Fruit fly (Drosophila melanogaster) whole organism, embryonic: ENCODE results near the gene CG15143.

Source experiments
- CG12659 ChIP-seq: fragments of 200-800 bp; sonication (Bioruptor generic); optimal IDR thresholded peaks from 3 replicates; lab custom pipeline; 2017; ENCODE audit warnings: mild to moderate bottlenecking, missing biosample characterization, missing genetic modification reagents, missing genetic modification characterization
- CG13296 ChIP-seq: fragments of 200-800 bp; sonication (Bioruptor generic); optimal IDR thresholded peaks from 3 replicates; lab custom pipeline; 2018; ENCODE audit warnings: missing biosample characterization, mild to moderate bottlenecking, missing genetic modification characterization
- CG1602 ChIP-seq: fragments of 200-800 bp; sonication (Bioruptor generic); optimal IDR thresholded peaks from 3 replicates; lab custom pipeline; 2016; ENCODE audit warnings: missing biosample characterization, missing genetic modification characterization
- CG18619 ChIP-seq: fragments of 200-800 bp; sonication (Bioruptor generic); optimal IDR thresholded peaks from 3 replicates; lab custom pipeline; 2017; ENCODE audit warnings: missing biosample characterization, mild to moderate bottlenecking, missing genetic modification characterization
- CG2678 ChIP-seq: fragments of 200-800 bp; sonication (Bioruptor generic); optimal IDR thresholded peaks from 3 replicates; lab custom pipeline; 2019; ENCODE audit warnings: missing biosample characterization, mild to moderate bottlenecking, missing genetic modification characterization, moderate library complexity
- CG30020 ChIP-seq: fragments of 200-800 bp; optimal IDR thresholded peaks from 2 replicates; lab custom pipeline; 2019; ENCODE audit warnings: missing biosample characterization, mild to moderate bottlenecking, missing genetic modification characterization, moderate library complexity
- CG3995 ChIP-seq: fragments of 200-800 bp; sonication (Bioruptor generic); optimal IDR thresholded peaks from 3 replicates; lab custom pipeline; 2016; ENCODE audit warnings: missing biosample characterization, missing genetic modification characterization
- CG42726 ChIP-seq: fragments of 200-800 bp; sonication (Bioruptor generic); IDR thresholded peaks from 2 replicates; pipeline ENCODE4 v1.3.6; 2022; ENCODE audit warnings: missing biosample characterization, missing genetic modification characterization; ENCODE audit not compliant: partially characterized antibody
- CG4282 ChIP-seq: fragments of 200-800 bp; sonication (Bioruptor generic); optimal IDR thresholded peaks from 2 replicates; lab custom pipeline; 2016; ENCODE audit warnings: missing biosample characterization, missing genetic modification characterization
- CG5180 ChIP-seq: fragments of 200-800 bp; sonication (Bioruptor generic); optimal IDR thresholded peaks from 3 replicates; lab custom pipeline; 2017; ENCODE audit warnings: missing biosample characterization, missing genetic modification characterization, mild to moderate bottlenecking, moderate library complexity, missing genetic modification reagents
- CG5245 ChIP-seq: fragments of 200-800 bp; sonication (Bioruptor generic); optimal IDR thresholded peaks from 3 replicates; lab custom pipeline; 2016; ENCODE audit warnings: missing biosample characterization, missing genetic modification characterization
- CG6654 ChIP-seq: fragments of 200-800 bp; sonication (Bioruptor generic); optimal IDR thresholded peaks from 2 replicates; lab custom pipeline; 2017; ENCODE audit warnings: missing biosample characterization, mild to moderate bottlenecking, missing genetic modification characterization
- CG6683 ChIP-seq: fragments of 200-800 bp; sonication (Bioruptor generic); optimal IDR thresholded peaks from 2 replicates; lab custom pipeline; 2017; ENCODE audit warnings: missing biosample characterization, mild to moderate bottlenecking, missing genetic modification characterization, missing genetic modification reagents
- CG7556 ChIP-seq: fragments of 200-800 bp; sonication (Bioruptor generic); optimal IDR thresholded peaks from 2 replicates; lab custom pipeline; 2017; ENCODE audit warnings: missing biosample characterization, mild to moderate bottlenecking, missing genetic modification characterization
- CG7928 ChIP-seq: fragments of 200-800 bp; sonication (Bioruptor generic); optimal IDR thresholded peaks from 2 replicates; lab custom pipeline; 2017; ENCODE audit warnings: missing biosample characterization, mild to moderate bottlenecking, missing genetic modification characterization
- CG9609 ChIP-seq: fragments of 200-800 bp; sonication (Bioruptor generic); optimal IDR thresholded peaks from 3 replicates; lab custom pipeline; 2016; ENCODE audit warnings: missing biosample characterization, missing genetic modification characterization
- CG9876 ChIP-seq: fragments of 200-800 bp; sonication (Bioruptor generic); optimal IDR thresholded peaks from 2 replicates; lab custom pipeline; 2016; ENCODE audit warnings: missing biosample characterization, missing genetic modification characterization
- CTCF ChIP-seq: fragments of 200-800 bp; sonication (Bioruptor generic); optimal IDR thresholded peaks from 2 replicates; lab custom pipeline; 2017; ENCODE audit warnings: missing biosample characterization, mild to moderate bottlenecking, missing genetic modification characterization, moderate library complexity
- CoRest ChIP-seq: fragments of 200-800 bp; sonication (Bioruptor generic); optimal IDR thresholded peaks from 3 replicates; lab custom pipeline; 2018; ENCODE audit warnings: missing biosample characterization, mild to moderate bottlenecking, missing genetic modification characterization, moderate library complexity
- Deaf1 ChIP-seq: fragments of 200-800 bp; optimal IDR thresholded peaks from 3 replicates; lab custom pipeline; 2019; ENCODE audit warnings: missing biosample characterization, mild to moderate bottlenecking, missing genetic modification characterization, moderate library complexity
- Fer2 ChIP-seq: fragments of 200-800 bp; sonication (Bioruptor generic); optimal IDR thresholded peaks from 2 replicates; lab custom pipeline; 2018; ENCODE audit warnings: missing biosample characterization, mild to moderate bottlenecking, missing genetic modification characterization, moderate library complexity
- Hmx ChIP-seq: fragments of 200-800 bp; sonication (Bioruptor generic); optimal IDR thresholded peaks from 2 replicates; lab custom pipeline; 2016; ENCODE audit warnings: missing biosample characterization, missing genetic modification characterization
- Jarid2 ChIP-seq: fragments of 200-800 bp; sonication (Bioruptor generic); optimal IDR thresholded peaks from 3 replicates; lab custom pipeline; 2017; ENCODE audit warnings: mild to moderate bottlenecking, missing biosample characterization, missing genetic modification reagents, missing genetic modification characterization
- Spps ChIP-seq: fragments of 200-800 bp; sonication (Bioruptor generic); optimal IDR thresholded peaks from 2 replicates; lab custom pipeline; 2018; ENCODE audit warnings: missing biosample characterization, mild to moderate bottlenecking, missing genetic modification characterization
- Tbp ChIP-seq: fragments of >200 bp; optimal IDR thresholded peaks from 2 replicates; lab custom pipeline; 2018; ENCODE audit warnings: missing biosample characterization, missing genetic modification characterization
- Trl ChIP-seq, 3 experiments: fragments of >200 bp in 2 of 3; fragments of 200-800 bp in 1 of 3; sonication (Bioruptor generic) in 1 of 3; optimal IDR thresholded peaks; 2 replicates in 1 of 3; 3 replicates in 2 of 3; lab custom pipeline; 2016 to 2017; ENCODE audit warnings: missing biosample characterization in 1 of 3, missing genetic modification characterization in 1 of 3
- btn ChIP-seq: fragments of 200-800 bp; sonication (Bioruptor generic); optimal IDR thresholded peaks from 2 replicates; lab custom pipeline; 2016; ENCODE audit warnings: missing biosample characterization, missing genetic modification characterization
- crc ChIP-seq: fragments of 200-800 bp; sonication (Bioruptor generic); optimal IDR thresholded peaks from 2 replicates; lab custom pipeline; 2016; ENCODE audit warnings: missing biosample characterization, missing genetic modification characterization
- dm ChIP-seq: fragments of 200-800 bp; sonication (Bioruptor generic); optimal IDR thresholded peaks from 3 replicates; lab custom pipeline; 2016; ENCODE audit warnings: missing biosample characterization, missing genetic modification characterization
- dmrt11E ChIP-seq: fragments of 200-800 bp; sonication (Bioruptor generic); optimal IDR thresholded peaks from 3 replicates; lab custom pipeline; 2018; ENCODE audit warnings: missing biosample characterization, mild to moderate bottlenecking, missing genetic modification characterization, moderate library complexity
- exex ChIP-seq: fragments of 200-800 bp; sonication (Bioruptor generic); optimal IDR thresholded peaks from 4 replicates; lab custom pipeline; 2018; ENCODE audit warnings: missing biosample characterization, mild to moderate bottlenecking, missing genetic modification characterization, moderate library complexity
- fru ChIP-seq: fragments of >200 bp; optimal IDR thresholded peaks from 2 replicates; lab custom pipeline; 2017
- gsb ChIP-seq: fragments of 200-800 bp; sonication (Bioruptor generic); IDR thresholded peaks from 2 replicates; pipeline ENCODE4 v1.3.6; 2022; ENCODE audit warnings: missing biosample characterization, missing genetic modification characterization
- ham ChIP-seq: fragments of 200-800 bp; sonication (Bioruptor generic); IDR thresholded peaks from 2 replicates; pipeline ENCODE4 v1.3.6; 2022; ENCODE audit warnings: missing biosample characterization, missing genetic modification characterization
- luna ChIP-seq: fragments of 200-800 bp; sonication (Bioruptor generic); optimal IDR thresholded peaks from 2 replicates; lab custom pipeline; 2016; ENCODE audit warnings: missing biosample characterization, missing genetic modification characterization
- nerfin-1 ChIP-seq: fragments of 200-800 bp; sonication (Bioruptor generic); optimal IDR thresholded peaks from 3 replicates; lab custom pipeline; 2019; ENCODE audit warnings: missing biosample characterization, mild to moderate bottlenecking, missing genetic modification characterization, moderate library complexity
- p53 ChIP-seq: fragments of 200-800 bp; sonication (Bioruptor generic); optimal IDR thresholded peaks from 2 replicates; lab custom pipeline; 2016; ENCODE audit warnings: missing biosample characterization, missing genetic modification characterization
- pnt ChIP-seq: fragments of 200-800 bp; sonication (Bioruptor generic); optimal IDR thresholded peaks from 3 replicates; lab custom pipeline; 2016; ENCODE audit warnings: missing biosample characterization, missing genetic modification characterization
- pros ChIP-seq: fragments of 200-800 bp; sonication (Bioruptor generic); optimal IDR thresholded peaks from 3 replicates; lab custom pipeline; 2019; ENCODE audit warnings: missing biosample characterization, mild to moderate bottlenecking, missing genetic modification characterization, moderate library complexity
- psq ChIP-seq: fragments of 200-800 bp; sonication (Bioruptor generic); optimal IDR thresholded peaks from 2 replicates; lab custom pipeline; 2017; ENCODE audit warnings: missing biosample characterization, missing genetic modification characterization
- rib ChIP-seq: fragments of 200-800 bp; sonication (Bioruptor generic); IDR thresholded peaks from 2 replicates; pipeline ENCODE4 v1.3.6; 2022; ENCODE audit warnings: missing biosample characterization, missing genetic modification characterization
- salm ChIP-seq: fragments of 200-800 bp; sonication (Bioruptor generic); optimal IDR thresholded peaks from 2 replicates; lab custom pipeline; 2018; ENCODE audit warnings: missing biosample characterization, mild to moderate bottlenecking, missing genetic modification characterization
- sisA ChIP-seq: fragments of 200-800 bp; sonication (Bioruptor generic); IDR thresholded peaks from 2 replicates; pipeline ENCODE4 v1.3.6; 2022; ENCODE audit warnings: missing biosample characterization, missing genetic modification characterization
- sob ChIP-seq: fragments of 200-800 bp; sonication (Bioruptor generic); IDR thresholded peaks from 2 replicates; pipeline ENCODE4 v1.3.6; 2022; ENCODE audit warnings: missing biosample characterization, missing genetic modification characterization
- sqz ChIP-seq: fragments of 200-800 bp; sonication (Bioruptor generic); optimal IDR thresholded peaks from 3 replicates; lab custom pipeline; 2018; ENCODE audit warnings: missing biosample characterization, mild to moderate bottlenecking, missing genetic modification characterization
- stc ChIP-seq: fragments of 200-800 bp; sonication (Bioruptor generic); IDR thresholded peaks from 2 replicates; pipeline ENCODE4 v1.3.6; 2022; ENCODE audit warnings: missing biosample characterization, missing genetic modification characterization
- tio ChIP-seq: fragments of 200-800 bp; sonication (Bioruptor generic); optimal IDR thresholded peaks from 2 replicates; lab custom pipeline; 2017; ENCODE audit warnings: missing biosample characterization, missing genetic modification characterization, inconsistent platforms
- tna ChIP-seq: fragments of 200-800 bp; sonication (Bioruptor generic); IDR thresholded peaks from 2 replicates; pipeline ENCODE4 v1.3.6; 2022; ENCODE audit warnings: missing biosample characterization, missing genetic modification characterization; ENCODE audit not compliant: partially characterized antibody
- wdn ChIP-seq: fragments of 200-800 bp; sonication (Bioruptor generic); IDR thresholded peaks from 2 replicates; pipeline ENCODE4 v1.3.6; 2022; ENCODE audit warnings: missing biosample characterization, missing genetic modification characterization
- wek ChIP-seq: fragments of 200-800 bp; sonication (Bioruptor generic); optimal IDR thresholded peaks from 3 replicates; lab custom pipeline; 2018; ENCODE audit warnings: missing biosample characterization, mild to moderate bottlenecking, missing genetic modification characterization, moderate library complexity

CG15143 gene

DNA sequence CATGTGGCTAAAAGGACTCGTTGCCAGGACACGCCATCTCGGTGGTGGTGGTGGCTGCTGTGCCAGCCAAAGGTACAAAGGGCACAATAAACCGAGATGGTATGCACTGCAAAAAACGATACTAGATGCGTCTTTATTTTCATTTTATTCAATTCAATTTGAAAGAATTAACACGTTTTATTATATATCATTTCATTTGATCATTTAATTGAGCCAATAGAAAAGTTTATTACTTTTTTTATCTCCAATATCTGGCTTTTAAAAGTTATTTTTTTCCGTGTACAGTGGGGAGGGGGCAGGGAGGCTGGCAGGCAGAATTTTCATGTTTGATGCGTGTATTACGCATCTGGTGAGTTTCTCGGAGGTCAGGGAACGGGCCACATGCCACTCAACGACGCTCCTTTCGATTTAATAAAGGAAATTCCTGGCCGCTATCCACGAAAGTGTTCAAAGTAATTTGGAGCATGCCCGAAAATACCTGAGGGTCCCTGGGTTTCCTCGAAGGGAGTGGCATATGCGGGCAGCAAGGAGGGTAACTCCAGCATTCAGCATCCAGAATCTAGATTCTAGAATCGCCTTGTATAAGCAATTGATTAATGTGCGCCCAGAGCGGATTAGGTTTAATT lies 10.1 kb downstream of the CG15143 start (continued):
- TF ChIP-seq CG9876 (peak; percentile 30), CG9609 (GFP tag; lab: Kevin White, UChicago) (peak; percentile 76), sisA (GFP tag; lab: Robert Waterston, UW) (peak; percentile 83), Hmx (no peak), ham (GFP tag; lab: Robert Waterston, UW) (no peak), CG2678 (peak; percentile 94), Tbp (GFP tag; lab: Kevin White, UChicago) (no peak), pros (GFP tag; lab: Kevin White, UChicago) (peak; percentile 88), salm (tag; lab: Kevin White, UChicago) (peak; percentile 74), tio (GFP tag; lab: Kevin White, UChicago) (peak; percentile 78), CG42726 (GFP tag; lab: Robert Waterston, UW) (no peak), CG30020 (tag; lab: Kevin White, UChicago) (peak; percentile 68), Trl (optimal IDR thresholded peaks at IDR 0.05; lab: Kevin White, UChicago) (no peak), Trl (GFP tag; optimal IDR thresholded peaks at IDR 0.05; lab: Kevin White, UChicago) (peak; percentile 74), crc (GFP tag; lab: Kevin White, UChicago) (peak; percentile 12), CG3995 (GFP tag; lab: Kevin White, UChicago) (no peak), Deaf1 (peak; percentile 68), pnt (GFP tag; lab: Kevin White, UChicago) (peak; percentile 85), dmrt11E (tag; lab: Kevin White, UChicago) (peak; percentile 95), CG13296 (GFP tag; lab: Kevin White, UChicago) (peak; percentile 88), wek (GFP tag; lab: Kevin White, UChicago) (peak; percentile 23), stc (peak; percentile 89), luna (GFP tag; lab: Kevin White, UChicago) (no peak), btn (GFP tag; lab: Kevin White, UChicago) (peak; percentile 47), rib (GFP tag; lab: Robert Waterston, UW) (peak; percentile 65; the same call in 1 of the 2 replicates), CG4282 (GFP tag; lab: Kevin White, UChicago) (peak; percentile 8), CoRest (peak; percentile 92), CTCF (GFP tag; lab: Kevin White, UChicago) (peak; percentile 19), Jarid2 (GFP tag; lab: Kevin White, UChicago) (peak; percentile 50), CG6654 (GFP tag; lab: Kevin White, UChicago) (peak; percentile 63), tna (GFP tag; lab: Robert Waterston, UW) (no peak), CG5245 (peak; percentile 80), wdn (GFP tag; lab: Robert Waterston, UW) (peak; percentile 48; the same call in 1 of the 2 replicates), CG1602 (peak; percentile 83), CG6683 (GFP tag; lab: Kevin White, UChicago) (peak; percentile 85), Spps (peak; percentile 85), sqz (GFP tag; lab: Kevin White, UChicago) (peak; percentile 86), CG7556 (GFP tag; lab: Kevin White, UChicago) (peak; percentile 94), sob (GFP tag; lab: Robert Waterston, UW) (peak; percentile 84), CG12659 (GFP tag; lab: Kevin White, UChicago) (peak; percentile 86), Fer2 (tag; lab: Kevin White, UChicago) (peak; percentile 88), CG18619 (peak; percentile 75), fru (lab: Kevin White, UChicago) (no peak), CG5180 (GFP tag; lab: Kevin White, UChicago) (peak; percentile 80), CG7928 (GFP tag; lab: Kevin White, UChicago) (peak; percentile 42), exex (tag; lab: Kevin White, UChicago) (peak; percentile 67), dm (peak; percentile 54), nerfin-1 (tag; lab: Kevin White, UChicago) (peak; percentile 87), p53 (GFP tag; lab: Kevin White, UChicago) (no peak), gsb (GFP tag; lab: Robert Waterston, UW) (peak; percentile 59; the same call in 1 of the 2 replicates), psq (GFP tag; lab: Kevin White, UChicago) (peak; percentile 62)
